Fruit fly (Drosophila melanogaster) whole organism, adult: ENCODE results near the gene Toll-4.

Experiments used
- CG11617 ChIP-seq: fragments of 200-800 bp; sonication (Bioruptor generic); optimal IDR thresholded peaks from 2 replicates; lab custom pipeline; 2017; ENCODE audit warnings: mild to moderate bottlenecking, missing biosample characterization, missing genetic modification reagents, missing genetic modification characterization
- CG12768 ChIP-seq: fragments of 200-800 bp; sonication (Bioruptor generic); optimal IDR thresholded peaks from 2 replicates; lab custom pipeline; 2017; ENCODE audit warnings: missing biosample characterization, missing genetic modification characterization, mild to moderate bottlenecking, moderate library complexity, missing genetic modification reagents
- CG14711 ChIP-seq: fragments of 200-800 bp; sonication (Bioruptor generic); optimal IDR thresholded peaks from 2 replicates; lab custom pipeline; 2018; ENCODE audit warnings: missing biosample characterization, mild to moderate bottlenecking, missing genetic modification characterization, moderate library complexity
- CG1620 ChIP-seq: fragments of 200-800 bp; sonication (Bioruptor generic); optimal IDR thresholded peaks from 2 replicates; lab custom pipeline; 2016; ENCODE audit warnings: missing biosample characterization, missing genetic modification characterization
- CG33017 ChIP-seq: fragments of 200-800 bp; sonication (Bioruptor generic); optimal IDR thresholded peaks from 2 replicates; lab custom pipeline; 2018; ENCODE audit warnings: missing biosample characterization, mild to moderate bottlenecking, missing genetic modification characterization, moderate library complexity
- CG5204 ChIP-seq: fragments of 200-800 bp; sonication (Bioruptor generic); optimal IDR thresholded peaks from 2 replicates; lab custom pipeline; 2016; ENCODE audit warnings: missing biosample characterization, missing genetic modification characterization
- CG7045 ChIP-seq: fragments of 200-800 bp; sonication (Bioruptor generic); optimal IDR thresholded peaks from 2 replicates; lab custom pipeline; 2017; ENCODE audit warnings: missing biosample characterization, mild to moderate bottlenecking, missing genetic modification characterization
- CG7101 ChIP-seq: fragments of 200-800 bp; sonication (Bioruptor generic); optimal IDR thresholded peaks from 2 replicates; lab custom pipeline; 2018; ENCODE audit warnings: missing biosample characterization, mild to moderate bottlenecking, missing genetic modification characterization, moderate library complexity
- Clk ChIP-seq: fragments of 200-800 bp; sonication (Bioruptor generic); optimal IDR thresholded peaks from 2 replicates; lab custom pipeline; 2017; ENCODE audit warnings: missing biosample characterization, missing genetic modification characterization
- Crg-1 ChIP-seq: fragments of 200-800 bp; sonication (Bioruptor generic); optimal IDR thresholded peaks from 2 replicates; lab custom pipeline; 2016; ENCODE audit warnings: missing biosample characterization, missing genetic modification characterization
- Hr96 ChIP-seq: fragments of 200-800 bp; sonication (Bioruptor generic); optimal IDR thresholded peaks from 2 replicates; lab custom pipeline; 2016; ENCODE audit warnings: missing biosample characterization, missing genetic modification characterization
- Mnt ChIP-seq: fragments of 200-800 bp; sonication (Bioruptor generic); optimal IDR thresholded peaks from 2 replicates; lab custom pipeline; 2016; ENCODE audit warnings: missing biosample characterization, mild to moderate bottlenecking, missing genetic modification characterization
- bab1 ChIP-seq: fragments of 200-800 bp; sonication (Bioruptor generic); optimal IDR thresholded peaks from 3 replicates; lab custom pipeline; 2019; ENCODE audit warnings: missing biosample characterization, mild to moderate bottlenecking, missing genetic modification characterization, moderate library complexity
- cic ChIP-seq: fragments of 200-800 bp; sonication (Bioruptor generic); optimal IDR thresholded peaks from 2 replicates; lab custom pipeline; 2017; ENCODE audit warnings: missing biosample characterization, mild to moderate bottlenecking, missing genetic modification characterization, moderate library complexity
- cnc ChIP-seq, 2 experiments: fragments of >200 bp; optimal IDR thresholded peaks; 2 replicates each; lab custom pipeline; 2017
- kay ChIP-seq: fragments of 200-800 bp; sonication (Bioruptor generic); peaks from one replicate; lab custom pipeline; 2016; ENCODE audit warnings: missing biosample characterization, missing genetic modification characterization, borderline replicate concordance
- ovo ChIP-seq: fragments of 200-800 bp; sonication (Bioruptor generic); optimal IDR thresholded peaks from 2 replicates; lab custom pipeline; 2016; ENCODE audit warnings: missing biosample characterization, missing genetic modification characterization
- pad ChIP-seq: fragments of 200-800 bp; sonication (Bioruptor generic); optimal IDR thresholded peaks from 3 replicates; lab custom pipeline; 2017; ENCODE audit warnings: missing biosample characterization, missing genetic modification characterization, mild to moderate bottlenecking, moderate library complexity, missing genetic modification reagents
- tj ChIP-seq: fragments of 200-800 bp; sonication (Bioruptor generic); optimal IDR thresholded peaks from 3 replicates; lab custom pipeline; 2017; ENCODE audit warnings: missing biosample characterization, mild to moderate bottlenecking, missing genetic modification characterization, moderate library complexity
- toe ChIP-seq: fragments of 200-800 bp; sonication (Bioruptor generic); optimal IDR thresholded peaks from 2 replicates; lab custom pipeline; 2016; ENCODE audit warnings: missing biosample characterization, missing genetic modification characterization

The Toll-4 gene

dm6 chr2L:9083807-9084206, at the start of gene Toll-4:
TSS of gene Toll-4 (plus strand) at chr2L:9084107.
- TF ChIP-seq cic (no peak), ovo (GFP tag; lab: Kevin White, UChicago) (no peak), bab1 (GFP tag; lab: Kevin White, UChicago) (no peak), CG7045 (GFP tag; lab: Kevin White, UChicago) (no peak)

dm6 chr2L:9067124-9067523, 16.8 kb upstream of the Toll-4 start:
- TF ChIP-seq CG7045 (GFP tag; lab: Kevin White, UChicago) (no peak), CG11617 (GFP tag; lab: Kevin White, UChicago) (no peak), Crg-1 (no peak), ovo (GFP tag; lab: Kevin White, UChicago) (no peak), cnc (optimal IDR thresholded peaks at IDR 0.05; lab: Kevin White, UChicago) (no peak), CG7101 (tag; lab: Kevin White, UChicago) (no peak)

dm6 chr2L:9071094-9071612, 12.8 kb upstream of the Toll-4 start, which contains the start of gene DIP-zeta:
TSS of gene DIP-zeta (minus strand) at chr2L:9071164.
- no peak for TF ChIP-seq toe (GFP tag; lab: Kevin White, UChicago)
- TF ChIP-seq ovo (GFP tag; lab: Kevin White, UChicago) = no peak
- no peak for TF ChIP-seq Clk (GFP tag; lab: Kevin White, UChicago)
- TF ChIP-seq kay (GFP tag; lab: Kevin White, UChicago) = no peak
- no peak for TF ChIP-seq CG12768 (GFP tag; lab: Kevin White, UChicago)
- TF ChIP-seq CG5204 = no peak
- no peak for TF ChIP-seq CG14711 (tag; lab: Kevin White, UChicago)
- TF ChIP-seq cnc (optimal IDR thresholded peaks at IDR 0.05; lab: Kevin White, UChicago) = no peak
- TF ChIP-seq CG33017 = no peak
- no peak for TF ChIP-seq bab1 (GFP tag; lab: Kevin White, UChicago)
- TF ChIP-seq cic = no peak
- no peak for TF ChIP-seq Hr96
- no peak for TF ChIP-seq Crg-1
- TF ChIP-seq pad (GFP tag; lab: Kevin White, UChicago) = no peak
- TF ChIP-seq tj = no peak
- no peak for TF ChIP-seq CG11617 (GFP tag; lab: Kevin White, UChicago)
- no peak for TF ChIP-seq CG7101 (tag; lab: Kevin White, UChicago)
- no peak for TF ChIP-seq CG7045 (GFP tag; lab: Kevin White, UChicago)
- no peak for TF ChIP-seq Mnt (GFP tag; lab: Kevin White, UChicago)
- no peak for TF ChIP-seq CG1620 (GFP tag; lab: Kevin White, UChicago)

dm6 chr2L:9076821-9077220, 7.1 kb upstream of the Toll-4 start, which contains the start of gene CG12439:
TSS of gene CG12439 (plus strand) at chr2L:9077121.
- TF ChIP-seq CG11617 (GFP tag; lab: Kevin White, UChicago) (no peak), pad (GFP tag; lab: Kevin White, UChicago) (no peak), cnc (optimal IDR thresholded peaks at IDR 0.05; lab: Kevin White, UChicago) (no peak), CG1620 (GFP tag; lab: Kevin White, UChicago) (no peak), CG33017 (no peak), bab1 (GFP tag; lab: Kevin White, UChicago) (no peak), toe (GFP tag; lab: Kevin White, UChicago) (no peak), Clk (GFP tag; lab: Kevin White, UChicago) (no peak)

- TF ChIP-seq pad (GFP tag; lab: Kevin White, UChicago) (peak; percentile 61), toe (GFP tag; lab: Kevin White, UChicago) (no peak)
These were observed 1.2 kb upstream of the Toll-4 start for dm6 chr2L:9082750-9083149.

dm6 chr2L:9089543-9090088, 5.7 kb downstream of the Toll-4 start:
- no peak for TF ChIP-seq ovo (GFP tag; lab: Kevin White, UChicago)
- TF ChIP-seq Hr96 = no peak
- TF ChIP-seq CG33017 = no peak
- TF ChIP-seq Crg-1 = no peak
- no peak for TF ChIP-seq CG5204

- no peak for TF ChIP-seq CG11617 (GFP tag; lab: Kevin White, UChicago)
- TF ChIP-seq ovo (GFP tag; lab: Kevin White, UChicago) = no peak
- TF ChIP-seq CG1620 (GFP tag; lab: Kevin White, UChicago) = no peak
- TF ChIP-seq CG5204 = no peak
- TF ChIP-seq tj = no peak
- TF ChIP-seq CG14711 (tag; lab: Kevin White, UChicago) = no peak
- TF ChIP-seq Mnt (GFP tag; lab: Kevin White, UChicago) = no peak
- TF ChIP-seq Clk (GFP tag; lab: Kevin White, UChicago) = no peak
- no peak for TF ChIP-seq Crg-1
- TF ChIP-seq kay (GFP tag; lab: Kevin White, UChicago) = no peak
- no peak for TF ChIP-seq Hr96
- TF ChIP-seq toe (GFP tag; lab: Kevin White, UChicago) = no peak
- no peak for TF ChIP-seq bab1 (GFP tag; lab: Kevin White, UChicago)
- no peak for TF ChIP-seq CG7101 (tag; lab: Kevin White, UChicago)
- TF ChIP-seq CG7045 (GFP tag; lab: Kevin White, UChicago) = no peak
- no peak for TF ChIP-seq cnc (optimal IDR thresholded peaks at IDR 0.05; lab: Kevin White, UChicago)
These were observed 13.4 kb downstream of the Toll-4 start, which contains the start of gene CG31609 for dm6 chr2L:9097263-9097662. TSS of gene CG31609 (plus strand) at chr2L:9097563.
